Fruit fly (Drosophila melanogaster): ENCODE data around the gene CG6277.

CG6277 gene

dm6 chr3R:27023117-27023516 is at the start of gene CG6277:
Gene CG6277, minus strand, starts transcription at chr3R:27023217.
- no peak for TF ChIP-seq CG8478 (optimal IDR thresholded peaks at IDR 0.05)
- no peak for TF ChIP-seq CTCF (optimal IDR thresholded peaks at IDR 0.05)

dm6 chr3R:27070906-27071498 is 48.0 kb upstream of the CG6277 start:
- TF ChIP-seq CTCF (optimal IDR thresholded peaks at IDR 0.05) (no peak), CG8478 (optimal IDR thresholded peaks at IDR 0.05) (no peak)

- no peak for TF ChIP-seq CTCF (optimal IDR thresholded peaks at IDR 0.05)
- no peak for TF ChIP-seq CG8478 (optimal IDR thresholded peaks at IDR 0.05)
Observed at dm6 chr3R:27069810-27070625, 47.0 kb upstream of the CG6277 start, which contains the start of gene spz. Gene spz, minus strand, starts transcription at chr3R:27070070.

DNA sequence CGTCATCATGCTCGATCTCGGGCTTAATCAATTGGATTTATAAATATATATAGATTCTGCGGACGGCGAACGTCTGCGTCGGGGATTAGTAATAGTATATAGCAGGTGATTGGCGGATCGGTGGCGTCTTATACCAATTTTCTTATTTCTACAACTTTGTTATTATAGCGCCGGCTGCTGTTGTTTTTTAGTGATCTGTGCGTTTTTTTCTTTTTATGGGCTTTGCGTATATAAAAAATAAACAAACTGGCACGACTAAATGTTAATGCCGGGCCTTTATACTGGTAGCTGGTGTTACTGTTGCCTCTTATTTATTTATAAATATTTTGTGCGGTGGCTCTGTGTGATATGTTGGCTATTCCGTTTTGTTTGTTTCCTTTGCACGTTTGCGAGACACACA is 46.2 kb upstream of the CG6277 start:
- TF ChIP-seq CTCF (optimal IDR thresholded peaks at IDR 0.05) (no peak), CG8478 (optimal IDR thresholded peaks at IDR 0.05) (no peak)

DNA sequence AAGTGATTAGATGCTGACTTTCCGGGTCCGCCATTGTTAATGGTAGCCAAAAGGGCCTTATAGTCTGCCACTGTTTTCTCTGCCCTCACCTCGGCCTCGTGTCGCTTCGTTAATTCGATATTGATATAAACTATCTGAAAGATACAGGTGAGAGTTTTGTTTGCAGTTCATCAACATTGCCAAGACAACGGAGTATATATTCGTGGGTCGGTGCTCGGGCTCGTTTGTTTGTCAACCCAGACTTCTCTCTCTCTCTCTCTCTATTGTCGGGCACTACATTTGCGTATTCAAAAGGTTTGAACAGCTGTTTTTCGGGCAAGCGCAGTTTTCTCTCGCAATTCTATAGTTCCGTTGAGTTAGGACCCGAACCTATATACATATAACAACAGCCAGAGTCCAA is 44.3 kb upstream of the CG6277 start:
- TF ChIP-seq CTCF (optimal IDR thresholded peaks at IDR 0.05) = no peak
- TF ChIP-seq CG8478 (optimal IDR thresholded peaks at IDR 0.05) = no peak

- TF ChIP-seq CG8478 (optimal IDR thresholded peaks at IDR 0.05) (no peak), CTCF (optimal IDR thresholded peaks at IDR 0.05) (no peak)
Observed at dm6 chr3R:27065136-27065535, 42.1 kb upstream of the CG6277 start, which contains the start of gene CG43935. Gene CG43935, plus strand, starts transcription at chr3R:27065436.

DNA sequence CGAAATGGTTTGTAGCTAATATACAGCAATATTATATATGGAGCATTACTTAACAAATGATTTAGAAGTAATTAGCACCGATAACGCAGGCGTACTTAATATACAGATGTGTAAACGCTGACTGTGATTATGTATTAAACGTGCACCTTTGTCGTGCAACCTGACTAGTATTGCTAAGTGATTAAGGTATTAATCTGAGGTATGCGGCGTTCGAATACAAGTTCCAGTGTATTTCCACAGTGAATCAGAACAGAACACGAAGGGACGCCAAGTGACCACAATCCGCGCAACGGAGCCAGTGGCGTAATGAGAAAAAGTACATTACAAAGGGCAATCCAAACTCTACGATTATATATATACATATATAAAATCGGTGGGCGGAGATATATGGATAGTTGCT is 41.1 kb upstream of the CG6277 start, which contains the start of gene Nep5:
Nep5 (minus strand) TSS at position 101 of the 400 bp plus-strand sequence.
- TF ChIP-seq CTCF (optimal IDR thresholded peaks at IDR 0.05) (no peak), CG8478 (optimal IDR thresholded peaks at IDR 0.05) (no peak)

DNA sequence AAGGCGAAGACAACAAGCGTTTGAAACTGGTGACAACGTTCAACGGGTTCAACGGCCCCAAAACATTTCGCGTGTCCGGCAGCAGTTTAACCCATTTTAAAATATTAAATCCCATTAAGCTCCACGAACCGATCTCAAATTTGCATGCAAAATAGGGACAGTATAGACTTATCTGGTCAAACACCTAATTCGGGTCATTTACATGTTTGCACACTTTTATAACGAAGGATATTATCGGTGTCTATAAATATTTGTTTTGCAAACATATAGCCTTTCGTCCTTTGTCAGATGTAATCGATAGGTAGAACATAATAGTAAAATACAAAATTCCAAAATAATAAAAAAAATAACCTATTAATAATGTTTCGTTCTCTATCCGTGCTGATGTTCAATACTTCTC is 38.9 kb upstream of the CG6277 start, which contains the start of gene CG34292:
CG34292 (plus strand) TSS at position 301 of the 400 bp plus-strand sequence.
- TF ChIP-seq CTCF (optimal IDR thresholded peaks at IDR 0.05) (no peak), CG8478 (optimal IDR thresholded peaks at IDR 0.05) (no peak)

dm6 chr3R:27056152-27056551 is 33.1 kb upstream of the CG6277 start:
- TF ChIP-seq CG8478 (optimal IDR thresholded peaks at IDR 0.05) = no peak
- no peak for TF ChIP-seq CTCF (optimal IDR thresholded peaks at IDR 0.05)

DNA sequence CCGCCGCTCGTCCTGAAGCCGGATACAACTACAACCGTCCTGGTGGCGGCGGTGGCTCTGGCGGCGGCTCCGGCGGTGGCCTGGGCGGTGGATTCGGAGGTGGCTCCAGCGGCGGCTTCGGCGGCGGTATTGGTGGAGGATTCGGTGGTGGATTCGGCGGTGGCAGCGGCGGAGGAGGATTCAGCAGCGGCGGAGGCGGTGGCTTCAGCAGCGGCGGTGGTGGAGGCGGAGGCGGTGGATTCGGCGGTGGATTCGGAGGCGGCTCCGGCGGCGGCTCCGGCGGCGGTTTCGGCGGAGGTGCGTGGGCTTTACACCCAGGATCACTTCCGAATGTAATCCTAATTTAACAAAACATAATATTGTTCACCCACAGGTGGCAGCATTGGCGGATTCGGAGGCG is 26.5 kb upstream of the CG6277 start:
- no peak for TF ChIP-seq CTCF (optimal IDR thresholded peaks at IDR 0.05)
- no peak for TF ChIP-seq CG8478 (optimal IDR thresholded peaks at IDR 0.05)

DNA sequence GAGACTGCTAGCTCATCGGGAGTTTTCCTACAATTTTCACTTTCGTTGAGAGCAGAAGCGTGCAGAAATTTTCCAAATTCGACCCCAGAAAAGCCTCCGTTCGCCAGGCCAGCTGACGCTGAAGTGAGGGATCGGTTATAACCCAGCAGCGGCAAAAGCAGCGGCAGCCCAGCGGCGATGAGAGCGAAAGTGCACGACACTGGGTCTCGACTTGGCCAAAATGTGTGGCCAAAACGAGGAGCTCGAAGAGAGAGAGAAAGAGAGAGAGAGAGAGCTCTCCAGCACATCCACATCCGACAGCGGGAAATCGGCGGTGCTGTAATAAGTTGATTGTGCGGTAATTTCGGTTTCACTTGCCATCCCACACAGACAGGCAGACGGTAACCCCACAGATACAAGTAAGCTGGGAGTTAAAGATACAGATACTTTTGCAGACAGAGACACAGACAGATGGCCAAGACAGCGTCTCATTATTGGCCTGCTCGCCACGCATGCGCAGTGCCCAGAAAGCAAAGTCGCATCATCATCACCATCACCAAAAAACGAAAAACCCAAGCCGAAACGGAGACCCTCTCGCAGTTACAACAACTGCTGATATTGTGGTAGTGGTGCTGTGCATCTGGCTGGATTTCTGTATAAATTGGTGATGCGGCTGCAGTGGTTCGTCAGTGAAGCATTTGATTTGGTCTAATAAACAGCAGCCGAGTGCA is 25.7 kb upstream of the CG6277 start, which contains the start of gene TwdlT:
TwdlT (plus strand) TSS at position 660 of the 710 bp plus-strand sequence.
- no peak for TF ChIP-seq CTCF (optimal IDR thresholded peaks at IDR 0.05)
- TF ChIP-seq CG8478 (optimal IDR thresholded peaks at IDR 0.05) = no peak

dm6 chr3R:27040044-27040443 is 17.0 kb upstream of the CG6277 start:
- TF ChIP-seq CTCF (optimal IDR thresholded peaks at IDR 0.05) (no peak), CG8478 (optimal IDR thresholded peaks at IDR 0.05) (no peak)

DNA sequence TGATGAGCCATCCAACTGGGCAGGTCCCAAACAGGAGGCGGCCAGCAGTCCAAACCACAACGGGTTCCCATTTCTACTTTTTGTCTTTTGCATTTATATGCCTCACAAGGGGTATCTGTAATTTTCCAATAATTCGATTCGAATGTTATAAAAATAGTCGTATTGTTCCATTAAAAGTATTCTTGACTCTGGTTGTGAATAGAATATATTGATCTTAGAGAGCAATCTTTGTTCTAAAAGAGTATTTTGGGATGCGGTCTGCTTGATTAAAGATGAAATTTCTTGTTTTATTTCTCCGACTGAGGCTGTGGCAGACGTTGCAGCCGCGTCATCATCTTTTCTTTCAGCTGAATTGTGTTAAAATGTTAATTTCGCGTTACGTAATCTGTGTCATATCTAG is 10.9 kb upstream of the CG6277 start:
- TF ChIP-seq CTCF (optimal IDR thresholded peaks at IDR 0.05) (no peak), CG8478 (optimal IDR thresholded peaks at IDR 0.05) (no peak)

DNA sequence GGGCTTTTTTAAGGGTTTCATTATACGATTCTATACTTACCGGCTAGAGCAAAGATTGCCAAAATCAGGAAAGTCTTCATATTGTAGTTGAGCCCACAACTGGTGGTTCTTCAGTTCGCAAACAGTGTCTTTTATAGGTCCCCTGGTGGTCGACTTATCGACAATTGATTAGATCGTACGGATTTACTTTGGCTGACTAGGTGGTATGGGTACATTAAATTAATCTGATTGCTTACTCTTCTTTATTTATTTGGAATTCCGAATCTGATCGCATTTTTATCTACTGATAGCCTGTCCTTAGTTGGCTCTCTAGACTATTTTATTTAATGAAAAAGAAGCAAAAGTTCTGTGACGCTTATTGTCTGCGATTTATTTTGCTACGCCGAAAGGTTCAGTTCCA is 3.0 kb upstream of the CG6277 start, which contains the start of gene CG6271:
CG6271 (minus strand) TSS at position 101 of the 400 bp plus-strand sequence.
- no peak for TF ChIP-seq CG8478 (optimal IDR thresholded peaks at IDR 0.05)

DNA sequence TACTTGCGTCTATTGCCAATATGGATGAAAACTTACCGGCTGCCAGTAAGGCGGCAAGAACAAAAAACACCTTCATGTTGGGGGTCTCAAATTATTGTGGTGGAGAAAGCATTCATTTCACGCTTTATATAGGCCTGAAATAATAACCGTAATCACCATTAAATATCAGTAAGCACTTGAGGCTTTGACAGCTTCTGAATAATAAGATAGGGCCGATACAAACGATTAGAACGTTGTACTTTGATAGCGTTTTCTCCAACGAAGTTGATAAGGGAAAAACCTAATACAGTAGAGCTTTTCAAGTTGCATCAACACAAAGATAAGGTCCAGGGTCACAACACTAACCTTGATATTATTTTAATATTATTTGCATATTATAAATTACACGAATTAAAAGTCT is 1.7 kb downstream of the CG6277 start, which contains the start of gene CG6283:
CG6283 (minus strand) TSS at position 101 of the 400 bp plus-strand sequence.
- TF ChIP-seq CTCF (optimal IDR thresholded peaks at IDR 0.05) (no peak), CG8478 (optimal IDR thresholded peaks at IDR 0.05) (no peak)
